Fruit fly (Drosophila melanogaster): ENCODE data around the gene osa.

DNA sequence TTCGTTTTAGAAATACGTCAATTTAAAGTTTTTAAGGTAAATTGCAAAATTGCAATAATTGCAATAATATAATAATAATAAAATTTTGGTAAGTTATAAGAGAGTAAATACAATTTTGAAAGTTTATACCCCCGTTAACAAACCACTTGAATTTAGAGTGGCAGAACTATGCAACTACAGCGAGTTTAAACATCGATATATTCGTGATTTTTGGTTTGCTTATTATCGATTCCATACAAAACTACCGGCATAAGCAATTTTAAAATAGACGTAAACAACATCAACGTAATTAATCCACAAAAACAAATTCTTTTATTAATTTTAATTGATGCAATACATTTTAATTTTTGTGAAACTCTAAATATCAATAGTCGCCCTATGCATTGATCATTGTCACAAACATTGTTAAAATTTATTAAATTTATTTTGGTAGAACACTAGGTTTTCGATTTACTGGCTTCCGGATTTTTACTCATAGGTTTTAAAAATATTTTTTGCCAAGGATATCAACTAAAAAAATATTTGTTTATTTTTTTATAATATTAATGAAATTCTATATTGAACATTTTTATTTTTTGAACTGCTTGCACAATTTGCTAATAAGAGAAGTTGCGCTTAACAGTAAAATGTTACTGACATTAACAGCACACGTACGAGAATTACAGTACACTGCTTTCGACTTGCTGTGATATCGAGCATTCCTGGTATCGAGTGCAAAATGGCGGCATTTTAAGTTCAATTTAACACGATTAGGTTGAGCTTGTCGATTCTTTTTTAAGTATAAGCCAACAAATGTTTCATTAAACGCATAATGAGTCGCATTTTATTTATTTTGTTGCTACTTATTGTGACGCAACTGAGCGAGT lies 843 bp upstream of the osa start, which contains the start of gene Pxt:
- TF ChIP-seq Sin3A (optimal IDR thresholded peaks at IDR 0.05): no peak
- TF ChIP-seq psq (optimal IDR thresholded peaks at IDR 0.05): no peak
- TF ChIP-seq h (optimal IDR thresholded peaks at IDR 0.05): no peak
- TF ChIP-seq Myc (optimal IDR thresholded peaks at IDR 0.05): no peak
- TF ChIP-seq ttk (optimal IDR thresholded peaks at IDR 0.05): no peak
- no peak for TF ChIP-seq insv (optimal IDR thresholded peaks at IDR 0.05)

All from Kc167 (cell line).